Worm (Caenorhabditis elegans): ENCODE measurements around the gene Y41C4A.8.

DNA sequence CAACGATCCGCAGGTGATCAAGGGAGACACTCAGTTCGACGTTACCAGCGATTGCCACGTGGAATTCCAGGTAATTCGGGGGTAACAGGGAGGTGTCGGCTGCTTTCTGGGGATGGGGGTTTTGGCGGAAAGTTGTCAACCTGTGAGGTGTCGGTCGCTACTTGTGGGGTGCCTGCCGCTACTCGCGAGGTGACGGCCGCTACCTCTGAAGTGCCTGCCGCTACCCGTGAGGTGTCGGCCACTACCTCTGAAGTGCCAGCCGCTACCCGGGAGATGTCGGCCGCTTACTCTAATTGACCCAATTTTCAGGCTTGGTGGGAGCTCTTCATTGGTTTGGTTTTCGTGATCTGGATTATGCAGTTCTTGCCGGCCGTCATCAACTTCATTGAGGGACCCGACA lies 22.2 kb upstream of the Y41C4A.8 start:
- TF ChIP-seq W03F9.2 (tag; optimal IDR thresholded peaks at IDR 0.05) (no peak), dao-5 (tag; optimal IDR thresholded peaks at IDR 0.05) (no peak), him-1 (tag; optimal IDR thresholded peaks at IDR 0.05) (no peak)

All from whole organism, L4/young adult.